2 fruit fly cellular contexts compared by ENCODE assay signal in genomic region chrX:13972402-13972994, dm6.
TF ChIP-seq lines count a peak whose summit lies in the region.

No protein-coding gene starts in this region.

TF ChIP-seq in whole organism, adult, 20 proteins besides CTCF, POLR2A, EP300 and RAD21 (continued from another document):
- TF ChIP-seq cic (GFP tag; optimal IDR thresholded peaks at IDR 0.05; lab: Kevin White, UChicago) (no peak), Clk (GFP tag; optimal IDR thresholded peaks at IDR 0.05; lab: Kevin White, UChicago) (no peak)

TF ChIP-seq in whole organism, prepupa, 60 proteins besides CTCF, POLR2A, EP300 and RAD21 (continued from another document):
- TF ChIP-seq CG8319 (GFP tag; optimal IDR thresholded peaks at IDR 0.05; lab: Kevin White, UChicago) (peak; percentile 14), CG8632 (GFP tag; optimal IDR thresholded peaks at IDR 0.05; lab: Kevin White, UChicago) (peak; percentile 45), CG3032 (tag; optimal IDR thresholded peaks at IDR 0.05; lab: Kevin White, UChicago) (peak; percentile 52), acj6 (GFP tag; optimal IDR thresholded peaks at IDR 0.05; lab: Kevin White, UChicago) (peak; percentile 54), CG9139 (GFP tag; optimal IDR thresholded peaks at IDR 0.05; lab: Kevin White, UChicago) (peak; percentile 17), Hr39 (GFP tag; optimal IDR thresholded peaks at IDR 0.05; lab: Kevin White, UChicago) (peak; percentile 23), CG11294 (GFP tag; IDR thresholded peaks at IDR 0.05; lab: Robert Waterston, UW) (no peak), net (GFP tag; optimal IDR thresholded peaks at IDR 0.05; lab: Kevin White, UChicago) (peak; percentile 21), CG34406 (GFP tag; optimal IDR thresholded peaks at IDR 0.05; lab: Kevin White, UChicago) (peak; percentile 46), Eip78C (GFP tag; lab: Kevin White, UChicago) (peak; percentile 81), ss (GFP tag; optimal IDR thresholded peaks at IDR 0.05; lab: Kevin White, UChicago) (peak; percentile 18 to 63), CG4318 (GFP tag; optimal IDR thresholded peaks at IDR 0.05; lab: Kevin White, UChicago) (peak; percentile 28), Eip75B (GFP tag; optimal IDR thresholded peaks at IDR 0.05; lab: Kevin White, UChicago) (peak; percentile 47), dac (GFP tag; optimal IDR thresholded peaks at IDR 0.05; lab: Kevin White, UChicago) (no peak), CG3919 (GFP tag; optimal IDR thresholded peaks at IDR 0.05; lab: Kevin White, UChicago) (peak; percentile 53), Ets96B (tag; optimal IDR thresholded peaks at IDR 0.05; lab: Kevin White, UChicago) (peak; percentile 51), CG8119 (GFP tag; IDR thresholded peaks at IDR 0.05; lab: Robert Waterston, UW) (peak; percentile 64), achi (GFP tag; optimal IDR thresholded peaks at IDR 0.05; lab: Kevin White, UChicago) (peak; percentile 54), fkh (GFP tag; optimal IDR thresholded peaks at IDR 0.05; lab: Kevin White, UChicago) (no peak), Gug (GFP tag; IDR thresholded peaks at IDR 0.05; lab: Robert Waterston, UW) (peak; percentile 36; the same call in 1 of the 2 replicates), fd85E (GFP tag; optimal IDR thresholded peaks at IDR 0.05; lab: Kevin White, UChicago) (no peak), Sox14 (GFP tag; optimal IDR thresholded peaks at IDR 0.05; lab: Kevin White, UChicago) (peak; percentile 30), CG31627 (GFP tag; optimal IDR thresholded peaks at IDR 0.05; lab: Kevin White, UChicago) (peak; percentile 26), Ets21C (GFP tag; optimal IDR thresholded peaks at IDR 0.05; lab: Kevin White, UChicago) (peak; percentile 3), CG10669 (GFP tag; optimal IDR thresholded peaks at IDR 0.05; lab: Kevin White, UChicago) (peak; percentile 24), Hr38 (GFP tag; optimal IDR thresholded peaks at IDR 0.05; lab: Kevin White, UChicago) (no peak), fd59A (GFP tag; optimal IDR thresholded peaks at IDR 0.05; lab: Kevin White, UChicago) (peak; percentile 32), pdm3 (GFP tag; optimal IDR thresholded peaks at IDR 0.05; lab: Kevin White, UChicago) (peak; percentile 64), CG32006 (GFP tag; optimal IDR thresholded peaks at IDR 0.05; lab: Kevin White, UChicago) (peak; percentile 69), Sox15 (GFP tag; optimal IDR thresholded peaks at IDR 0.05; lab: Kevin White, UChicago) (peak; percentile 3), CG6808 (GFP tag; optimal IDR thresholded peaks at IDR 0.05; lab: Kevin White, UChicago) (peak; percentile 46), Blimp-1 (GFP tag; optimal IDR thresholded peaks at IDR 0.05; lab: Kevin White, UChicago) (no peak), CG11762 (GFP tag; optimal IDR thresholded peaks at IDR 0.05; lab: Kevin White, UChicago; ENCODE audit: insufficient read depth) (peak; percentile 27), OdsH (GFP tag; optimal IDR thresholded peaks at IDR 0.05; lab: Kevin White, UChicago) (peak; percentile 59), CG11902 (GFP tag; optimal IDR thresholded peaks at IDR 0.05; lab: Kevin White, UChicago) (no peak), lz (GFP tag; optimal IDR thresholded peaks at IDR 0.05; lab: Kevin White, UChicago) (peak; percentile 38)
